Fruit fly (Drosophila melanogaster) whole organism, embryonic: ENCODE data around the gene CG31347.

Experiments used
- B-H1 ChIP-seq: fragments of 200-800 bp; sonication (Bioruptor generic); IDR thresholded peaks from 3 replicates; pipeline ENCODE4 v1.3.6; 2022; ENCODE audit warnings: missing biosample characterization, missing genetic modification characterization
- CG10209 ChIP-seq: fragments of 200-800 bp; sonication (Bioruptor generic); optimal IDR thresholded peaks from 3 replicates; lab custom pipeline; 2017; ENCODE audit warnings: missing biosample characterization, mild to moderate bottlenecking, missing genetic modification characterization, missing genetic modification reagents
- CG10431 ChIP-seq: fragments of 200-800 bp; sonication (Bioruptor generic); optimal IDR thresholded peaks from 3 replicates; lab custom pipeline; 2018; ENCODE audit warnings: missing biosample characterization, mild to moderate bottlenecking, missing genetic modification characterization
- CG11398 ChIP-seq: fragments of 200-800 bp; sonication (Bioruptor generic); optimal IDR thresholded peaks from 2 replicates; lab custom pipeline; 2016; ENCODE audit warnings: missing biosample characterization, missing genetic modification characterization
- CG12071 ChIP-seq: fragments of 200-800 bp; sonication (Bioruptor generic); optimal IDR thresholded peaks from 3 replicates; lab custom pipeline; 2018; ENCODE audit warnings: missing biosample characterization, mild to moderate bottlenecking, missing genetic modification characterization
- CG12769 ChIP-seq: fragments of 200-800 bp; sonication (Bioruptor generic); optimal IDR thresholded peaks from 2 replicates; lab custom pipeline; 2019; ENCODE audit warnings: missing biosample characterization, mild to moderate bottlenecking, missing genetic modification characterization, moderate library complexity
- CG13296 ChIP-seq: fragments of 200-800 bp; sonication (Bioruptor generic); optimal IDR thresholded peaks from 3 replicates; lab custom pipeline; 2018; ENCODE audit warnings: missing biosample characterization, mild to moderate bottlenecking, missing genetic modification characterization
- CG14667 ChIP-seq: fragments of 200-800 bp; sonication (Bioruptor generic); IDR thresholded peaks from 2 replicates; pipeline ENCODE4 v1.3.6; 2022; ENCODE audit warnings: missing biosample characterization, missing genetic modification characterization
- CG17612 ChIP-seq: fragments of 200-800 bp; sonication (Bioruptor generic); IDR thresholded peaks from 2 replicates; pipeline ENCODE4 v1.3.6; 2022; ENCODE audit warnings: missing biosample characterization, missing genetic modification characterization
- CG1792 ChIP-seq: fragments of 200-800 bp; sonication (Bioruptor generic); optimal IDR thresholded peaks from 2 replicates; lab custom pipeline; 2016; ENCODE audit warnings: missing biosample characterization, missing genetic modification characterization
- CG18599 ChIP-seq: fragments of 200-800 bp; sonication (Bioruptor generic); optimal IDR thresholded peaks from 3 replicates; lab custom pipeline; 2017; ENCODE audit warnings: missing biosample characterization, missing genetic modification characterization, mild to moderate bottlenecking, moderate library complexity, missing genetic modification reagents
- CG2202 ChIP-seq: fragments of 200-800 bp; sonication (Bioruptor generic); optimal IDR thresholded peaks from 2 replicates; lab custom pipeline; 2018; ENCODE audit warnings: missing biosample characterization, mild to moderate bottlenecking, missing genetic modification characterization
- CG2889 ChIP-seq: fragments of 200-800 bp; sonication (Bioruptor generic); IDR thresholded peaks from 3 replicates; pipeline ENCODE4 v1.3.6; 2022; ENCODE audit warnings: missing biosample characterization, missing genetic modification characterization
- CG31441 ChIP-seq: fragments of 200-800 bp; sonication (Bioruptor generic); IDR thresholded peaks from 2 replicates; pipeline ENCODE4 v1.3.6; 2022; ENCODE audit warnings: missing biosample characterization, missing genetic modification characterization
- CG32532 ChIP-seq: fragments of 200-800 bp; sonication (Bioruptor generic); IDR thresholded peaks from 2 replicates; pipeline ENCODE4 v1.3.6; 2022; ENCODE audit warnings: missing biosample characterization, missing genetic modification characterization
- CG3726 ChIP-seq: fragments of 200-800 bp; sonication (Bioruptor generic); IDR thresholded peaks from 3 replicates; pipeline ENCODE4, ENCODE4 v1.3.6; 2022; ENCODE audit warnings: missing biosample characterization, missing genetic modification characterization
- CG4730 ChIP-seq: fragments of 200-800 bp; sonication (Bioruptor generic); IDR thresholded peaks from 2 replicates; pipeline ENCODE4 v1.3.6; 2022; ENCODE audit warnings: missing biosample characterization, missing genetic modification characterization
- CG6689 ChIP-seq: fragments of 200-800 bp; sonication (Bioruptor generic); IDR thresholded peaks from 2 replicates; pipeline ENCODE4 v1.3.6; 2022; ENCODE audit warnings: missing biosample characterization, missing genetic modification characterization
- CG7839 ChIP-seq: fragments of 200-800 bp; sonication (Bioruptor generic); optimal IDR thresholded peaks from 3 replicates; lab custom pipeline; 2018; ENCODE audit warnings: missing biosample characterization, mild to moderate bottlenecking, missing genetic modification characterization, moderate library complexity
- CG8089 ChIP-seq: fragments of 200-800 bp; sonication (Bioruptor generic); optimal IDR thresholded peaks from 3 replicates; lab custom pipeline; 2016; ENCODE audit warnings: missing biosample characterization, missing genetic modification characterization
- CG8478 ChIP-seq: fragments of >200 bp; optimal IDR thresholded peaks from 2 replicates; lab custom pipeline; 2018
- CkIIα-i1 ChIP-seq: fragments of 200-800 bp; sonication (Bioruptor generic); IDR thresholded peaks from 2 replicates; pipeline ENCODE4 v1.3.6; 2022; ENCODE audit warnings: missing biosample characterization, missing genetic modification characterization
- Gsc ChIP-seq: fragments of 200-800 bp; sonication (Bioruptor generic); IDR thresholded peaks from 2 replicates; pipeline ENCODE4 v1.3.6; 2022; ENCODE audit warnings: missing biosample characterization, missing genetic modification characterization
- MBD-R2 ChIP-seq: fragments of 200-800 bp; sonication (Bioruptor generic); IDR thresholded peaks from 2 replicates; pipeline ENCODE4 v1.3.6; 2022; ENCODE audit warnings: missing biosample characterization, missing genetic modification characterization
- MTF-1 ChIP-seq: fragments of 200-800 bp; sonication (Bioruptor generic); optimal IDR thresholded peaks from 2 replicates; lab custom pipeline; 2018; ENCODE audit warnings: missing biosample characterization, mild to moderate bottlenecking, missing genetic modification characterization, borderline replicate concordance
- Med ChIP-seq: fragments of 200-800 bp; sonication (Bioruptor generic); peaks from one replicate; lab custom pipeline; 2016; ENCODE audit warnings: missing biosample characterization, missing genetic modification characterization, mild to moderate bottlenecking, inconsistent platforms, moderate library complexity
- Oli ChIP-seq: fragments of 200-800 bp; sonication (Bioruptor generic); optimal IDR thresholded peaks from 2 replicates; lab custom pipeline; 2018; ENCODE audit warnings: missing biosample characterization, mild to moderate bottlenecking, missing genetic modification characterization, moderate library complexity
- Poxn ChIP-seq: fragments of 200-800 bp; sonication (Bioruptor generic); IDR thresholded peaks from 2 replicates; pipeline ENCODE4 v1.3.6; 2022; ENCODE audit warnings: missing biosample characterization, missing genetic modification characterization
- Ravus ChIP-seq: fragments of 200-800 bp; sonication (Bioruptor generic); IDR thresholded peaks from 2 replicates; pipeline ENCODE4 v1.3.6; 2022; ENCODE audit warnings: missing biosample characterization, missing genetic modification characterization
- Scr ChIP-seq: fragments of 200-800 bp; sonication (Bioruptor generic); IDR thresholded peaks from 2 replicates; pipeline ENCODE4 v1.3.6; 2022; ENCODE audit warnings: missing biosample characterization, missing genetic modification characterization; ENCODE audit not compliant: partially characterized antibody
- Tbp ChIP-seq: fragments of >200 bp; optimal IDR thresholded peaks from 2 replicates; lab custom pipeline; 2018; ENCODE audit warnings: missing biosample characterization, missing genetic modification characterization
- Usf ChIP-seq: fragments of 200-800 bp; sonication (Bioruptor generic); optimal IDR thresholded peaks from 2 replicates; lab custom pipeline; 2017; ENCODE audit warnings: missing genotype, missing biosample characterization, missing genetic modification characterization
- Xrp1 ChIP-seq: fragments of 200-800 bp; sonication (Bioruptor generic); IDR thresholded peaks from 2 replicates; pipeline ENCODE4 v1.3.6; 2022; ENCODE audit warnings: missing biosample characterization, missing genetic modification characterization
- caup ChIP-seq: fragments of 200-800 bp; sonication (Bioruptor generic); optimal IDR thresholded peaks from 3 replicates; lab custom pipeline; 2017; ENCODE audit warnings: missing biosample characterization, mild to moderate bottlenecking, missing genetic modification characterization, moderate library complexity; ENCODE audit not compliant: severe bottlenecking
- cwo ChIP-seq: fragments of 200-800 bp; sonication (Bioruptor generic); optimal IDR thresholded peaks from 3 replicates; lab custom pipeline; 2017; ENCODE audit warnings: missing biosample characterization, missing genetic modification characterization, mild to moderate bottlenecking, moderate library complexity, missing genetic modification reagents
- gcm ChIP-seq: fragments of 200-800 bp; sonication (Bioruptor generic); optimal IDR thresholded peaks from 2 replicates; lab custom pipeline; 2019; ENCODE audit warnings: missing biosample characterization, mild to moderate bottlenecking, missing genetic modification characterization, moderate library complexity
- gfzf ChIP-seq: fragments of 200-800 bp; sonication (Bioruptor generic); optimal IDR thresholded peaks from 2 replicates; lab custom pipeline; 2016; ENCODE audit warnings: missing biosample characterization, mild to moderate bottlenecking, missing genetic modification characterization, moderate library complexity
- gsb ChIP-seq: fragments of 200-800 bp; sonication (Bioruptor generic); IDR thresholded peaks from 2 replicates; pipeline ENCODE4 v1.3.6; 2022; ENCODE audit warnings: missing biosample characterization, missing genetic modification characterization
- hkb ChIP-seq, 2 experiments: fragments of 200-800 bp in 1 of 2; fragments of >200 bp in 1 of 2; sonication (Bioruptor generic) in 1 of 2; IDR thresholded peaks in 1 of 2; optimal IDR thresholded peaks in 1 of 2; 2 replicates each; pipeline versions ENCODE4 v1.3.6 to Lab custom; 2017 to 2022; ENCODE audit warnings: missing biosample characterization in 1 of 2, missing genetic modification characterization in 1 of 2
- hth ChIP-seq: fragments of >200 bp; optimal IDR thresholded peaks from 2 replicates; lab custom pipeline; 2017; ENCODE audit warnings: inconsistent platforms
- ken ChIP-seq: fragments of 200-800 bp; sonication (Bioruptor generic); IDR thresholded peaks from 3 replicates; pipeline ENCODE4 v1.3.6; 2022; ENCODE audit warnings: missing biosample characterization, missing genetic modification characterization
- mirr ChIP-seq: fragments of 200-800 bp; sonication (Bioruptor generic); optimal IDR thresholded peaks from 3 replicates; lab custom pipeline; 2018; ENCODE audit warnings: missing biosample characterization, mild to moderate bottlenecking, missing genetic modification characterization
- pfk ChIP-seq: fragments of 200-800 bp; sonication (Bioruptor generic); optimal IDR thresholded peaks from 2 replicates; lab custom pipeline; 2018; ENCODE audit warnings: missing biosample characterization, mild to moderate bottlenecking, missing genetic modification characterization, moderate library complexity
- pum ChIP-seq: fragments of 200-800 bp; sonication (Bioruptor generic); optimal IDR thresholded peaks from 2 replicates; lab custom pipeline; 2016; ENCODE audit warnings: missing biosample characterization, missing genetic modification characterization
- sd ChIP-seq: fragments of 200-800 bp; sonication (Bioruptor generic); optimal IDR thresholded peaks from 3 replicates; lab custom pipeline; 2018; ENCODE audit warnings: missing biosample characterization, mild to moderate bottlenecking, missing genetic modification characterization, moderate library complexity
- sens ChIP-seq: fragments of 200-800 bp; sonication (Bioruptor generic); peaks from one replicate; lab custom pipeline; 2016; ENCODE audit warnings: missing biosample characterization, missing genetic modification characterization
- stwl ChIP-seq: fragments of 200-800 bp; sonication (Bioruptor generic); optimal IDR thresholded peaks from 3 replicates; lab custom pipeline; 2018; ENCODE audit warnings: missing biosample characterization, mild to moderate bottlenecking, missing genetic modification characterization, moderate library complexity
- tgo ChIP-seq: fragments of 200-800 bp; sonication (Bioruptor generic); IDR thresholded peaks from 3 replicates; pipeline ENCODE4 v1.3.6; 2022; ENCODE audit warnings: missing biosample characterization, missing genetic modification characterization
- tna ChIP-seq: fragments of 200-800 bp; sonication (Bioruptor generic); IDR thresholded peaks from 2 replicates; pipeline ENCODE4 v1.3.6; 2022; ENCODE audit warnings: missing biosample characterization, missing genetic modification characterization; ENCODE audit not compliant: partially characterized antibody
- vvl ChIP-seq: fragments of 200-800 bp; sonication (Bioruptor generic); IDR thresholded peaks from 2 replicates; pipeline ENCODE4 v1.3.6; 2022; ENCODE audit warnings: missing biosample characterization, missing genetic modification characterization
- zfh2 ChIP-seq: fragments of 200-800 bp; sonication (Bioruptor generic); optimal IDR thresholded peaks from 2 replicates; lab custom pipeline; 2016; ENCODE audit warnings: missing biosample characterization, missing genetic modification characterization

The CG31347 gene

DNA sequence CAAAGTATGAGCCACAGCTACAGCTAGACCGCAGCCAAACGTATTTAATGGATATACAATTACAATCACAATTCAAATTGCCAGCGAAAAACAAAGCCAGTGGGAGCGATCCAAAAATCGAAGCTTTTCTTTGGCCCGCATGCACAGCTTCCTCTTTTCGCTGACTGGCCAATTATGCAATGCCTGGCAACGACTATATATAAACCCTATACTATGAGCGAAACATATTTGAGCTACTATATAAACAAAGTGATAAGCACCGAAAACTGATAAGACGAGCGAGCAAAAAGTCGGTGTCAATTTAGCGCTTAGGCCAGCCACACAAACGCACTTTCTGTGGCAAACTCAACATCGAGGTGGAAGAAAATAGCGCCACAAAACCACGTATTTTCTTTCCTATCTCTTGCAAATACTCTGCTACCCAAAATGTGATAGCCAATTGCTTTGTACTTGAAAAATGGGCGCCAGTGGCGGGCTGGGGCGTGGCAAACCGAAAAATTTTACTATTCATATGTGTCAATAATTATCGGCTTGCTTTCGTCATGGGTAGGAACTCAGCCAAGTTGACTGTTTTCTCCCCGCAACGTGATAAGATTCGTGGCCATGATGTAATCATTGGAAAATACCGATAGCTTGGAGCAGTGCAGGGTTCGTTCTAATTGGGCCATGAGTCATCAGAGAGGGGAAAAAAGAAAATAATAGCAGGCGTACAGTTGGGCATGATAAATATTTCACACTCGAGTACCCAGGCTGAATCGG lies 7.4 kb upstream of the CG31347 start:
- TF ChIP-seq tgo (no peak), CG7839 (tag; lab: Kevin White, UChicago) (no peak), sens (peak; percentile 39), tna (GFP tag; lab: Robert Waterston, UW) (no peak), gsb (GFP tag; lab: Robert Waterston, UW) (no peak), vvl (GFP tag; lab: Robert Waterston, UW) (no peak), zfh2 (GFP tag; lab: Kevin White, UChicago) (no peak), caup (GFP tag; lab: Kevin White, UChicago) (no peak), CG12769 (tag; lab: Kevin White, UChicago) (no peak), CG1792 (no peak), hkb (optimal IDR thresholded peaks at IDR 0.05; lab: Kevin White, UChicago) (no peak), hkb (GFP tag; IDR thresholded peaks at IDR 0.05; lab: Robert Waterston, UW) (no peak), Gsc (GFP tag; lab: Robert Waterston, UW) (no peak), cwo (peak; percentile 5), pum (no peak), CG8089 (no peak), gfzf (GFP tag; lab: Kevin White, UChicago) (no peak), Tbp (GFP tag; lab: Kevin White, UChicago) (no peak), CG2889 (GFP tag; lab: Robert Waterston, UW) (no peak), mirr (GFP tag; lab: Kevin White, UChicago) (no peak), gcm (GFP tag; lab: Kevin White, UChicago) (no peak), pfk (GFP tag; lab: Kevin White, UChicago) (no peak), CG4730 (GFP tag; lab: Robert Waterston, UW) (no peak), CG3726 (GFP tag; lab: Robert Waterston, UW) (no peak), stwl (tag; lab: Kevin White, UChicago) (no peak), CG14667 (GFP tag; lab: Robert Waterston, UW) (no peak), CG6689 (GFP tag; lab: Robert Waterston, UW) (no peak), CG10431 (no peak), Poxn (GFP tag; lab: Robert Waterston, UW) (no peak), CG13296 (GFP tag; lab: Kevin White, UChicago) (no peak), Med (GFP tag; lab: Kevin White, UChicago) (no peak), CG8478 (lab: Kevin White, UChicago) (no peak), CG12071 (GFP tag; lab: Kevin White, UChicago) (no peak), CG17612 (no peak), MTF-1 (GFP tag; lab: Kevin White, UChicago) (no peak), CG31441 (GFP tag; lab: Robert Waterston, UW) (no peak), Oli (tag; lab: Kevin White, UChicago) (no peak), hth (lab: Kevin White, UChicago) (no peak), B-H1 (no peak), sd (tag; lab: Kevin White, UChicago) (peak; percentile 70), Scr (GFP tag; lab: Robert Waterston, UW) (no peak), Usf (GFP tag; lab: Kevin White, UChicago) (no peak), CG10209 (GFP tag; lab: Kevin White, UChicago) (no peak), CG11398 (GFP tag; lab: Kevin White, UChicago) (no peak), CG2202 (tag; lab: Kevin White, UChicago) (no peak), ken (no peak), Xrp1 (GFP tag; lab: Robert Waterston, UW) (no peak; the same call in 1 of the 2 replicates), CG32532 (GFP tag; lab: Robert Waterston, UW) (no peak), Ravus (GFP tag; lab: Robert Waterston, UW) (no peak), CG18599 (GFP tag; lab: Kevin White, UChicago) (no peak), CkIIα-i1 (GFP tag; lab: Robert Waterston, UW) (no peak), MBD-R2 (GFP tag; lab: Robert Waterston, UW) (no peak)
